Worm (Caenorhabditis elegans) whole organism, L2 larva: Measurements from ENCODE around the gene F21D5.9.

Experiments used
- elt-3 ChIP-seq: sonication (generic microtip); optimal IDR thresholded peaks from 2 replicates; lab custom pipeline; 2017; ENCODE audit warnings: missing biosample characterization, missing genetic modification characterization
- lsy-2 ChIP-seq, 2 experiments: fragments of 150-350 bp in 1 of 2; sonication (generic microtip) in 1 of 2; optimal IDR thresholded peaks; 2 replicates each; lab custom pipeline; 2014 to 2017; ENCODE audit warnings: missing biosample characterization in 2 of 2, missing genetic modification characterization in 2 of 2
- unc-62 ChIP-seq: fragments of 150-350 bp; optimal IDR thresholded peaks from 2 replicates; lab custom pipeline; 2014; ENCODE audit warnings: missing biosample characterization, missing genetic modification reagents, missing genetic modification characterization
- ztf-11 ChIP-seq: sonication (generic microtip); optimal IDR thresholded peaks from 2 replicates; lab custom pipeline; 2017; ENCODE audit warnings: missing biosample characterization, missing genetic modification characterization

- TF ChIP-seq lsy-2 (tag; optimal IDR thresholded peaks at IDR 0.05; lab: Kevin White, UChicago) (no peak), unc-62 (GFP tag; lab: Kevin White, UChicago) (no peak), elt-3 (tag; lab: Kevin White, UChicago) (no peak), ztf-11 (tag; lab: Kevin White, UChicago) (no peak)
Observed at ce11 chrIV:8686510-8686909, 37.3 kb upstream of the F21D5.9 start, which contains the start of gene pole-2.
